Worm (Caenorhabditis elegans) whole organism, mixed stage, embryonic: ENCODE results near the gene F13E9.9.

Source experiments
- ceh-39 ChIP-seq: fragments of 150-350 bp; optimal IDR thresholded peaks from 2 replicates; lab custom pipeline; 2014; ENCODE audit warnings: missing biosample characterization, missing genetic modification characterization
- ham-2 ChIP-seq: fragments of 200-800 bp; sonication (Bioruptor generic); optimal IDR thresholded peaks from 2 replicates; lab custom pipeline; 2018; ENCODE audit warnings: mild to moderate bottlenecking, missing genetic modification characterization, missing compliant biosample characterization
- lin-13 ChIP-seq: fragments of 150-350 bp; optimal IDR thresholded peaks from 2 replicates; lab custom pipeline; 2014; ENCODE audit warnings: missing biosample characterization, missing genetic modification characterization
- nhr-237 ChIP-seq: fragments of 150-350 bp; optimal IDR thresholded peaks from 2 replicates; lab custom pipeline; 2014; ENCODE audit warnings: missing biosample characterization, missing genetic modification characterization
- nhr-76 ChIP-seq: sonication (generic microtip); optimal IDR thresholded peaks from 2 replicates; lab custom pipeline; 2017; ENCODE audit warnings: missing biosample characterization, missing genetic modification characterization
- pha-4 ChIP-seq: fragments of 150-350 bp; optimal IDR thresholded peaks from 2 replicates; lab custom pipeline; 2018; ENCODE audit warnings: missing biosample characterization, missing genetic modification reagents, missing genetic modification characterization
- snpc-4 ChIP-seq: fragments of 150-350 bp; optimal IDR thresholded peaks from 2 replicates; lab custom pipeline; 2014; ENCODE audit warnings: missing biosample characterization, missing genetic modification characterization
- sptf-1 ChIP-seq: sonication (generic microtip); optimal IDR thresholded peaks from 2 replicates; lab custom pipeline; 2017; ENCODE audit warnings: mild to moderate bottlenecking, missing genetic modification characterization, moderate library complexity, missing compliant biosample characterization
- unc-39 ChIP-seq: fragments of 150-350 bp; optimal IDR thresholded peaks from 2 replicates; lab custom pipeline; 2014; ENCODE audit warnings: missing biosample characterization, missing genetic modification characterization
- unc-62 ChIP-seq: fragments of 150-350 bp; optimal IDR thresholded peaks from 2 replicates; lab custom pipeline; 2014; ENCODE audit warnings: missing biosample characterization, missing genetic modification reagents, missing genetic modification characterization

DNA sequence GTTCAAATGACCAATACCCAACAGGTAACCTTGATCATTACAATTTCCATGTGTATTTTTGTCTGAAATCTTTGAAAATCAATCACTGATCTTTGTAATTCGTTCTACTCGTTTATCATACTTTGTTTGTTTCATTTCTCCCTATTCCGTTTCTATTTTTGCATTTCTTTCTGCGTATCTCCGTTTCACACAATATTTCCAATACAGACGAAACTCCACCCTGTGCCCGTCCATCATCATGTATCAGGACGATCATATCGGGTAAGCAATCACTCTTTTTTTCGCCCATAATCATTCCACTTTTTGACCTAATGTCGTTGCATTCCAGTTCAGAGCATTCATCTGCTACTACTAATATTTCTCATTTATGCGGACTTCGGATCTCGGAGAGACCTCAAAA, 10.7 kb upstream of the F13E9.9 start, which contains the start of gene pyk-2:
- no peak for TF ChIP-seq ceh-39
- no peak for TF ChIP-seq snpc-4
- no peak for TF ChIP-seq pha-4 (tag; lab: Kevin White, UChicago)
- no peak for TF ChIP-seq unc-39 (tag; lab: Kevin White, UChicago)
- TF ChIP-seq lin-13 = no peak
- no peak for TF ChIP-seq nhr-76 (tag; lab: Kevin White, UChicago)
- TF ChIP-seq ham-2 (GFP tag; lab: Kevin White, UChicago) = no peak
- TF ChIP-seq nhr-237 (tag; lab: Kevin White, UChicago) = no peak
- no peak for TF ChIP-seq sptf-1 (tag; lab: Kevin White, UChicago)
- no peak for TF ChIP-seq unc-62 (GFP tag; lab: Kevin White, UChicago)
